Worm (Caenorhabditis elegans): ENCODE results near the gene fbxb-29.
"Not testable (repeated sequence)": the region's sequence is repeated elsewhere in the genome, so short reads cannot be mapped to it uniquely, and the experiment has no call there.

Gene fbxb-29

ce11 chrII:999493-999892, at the start of gene fbxb-29:
TSS of gene fbxb-29 (minus strand) at chrII:999593.
- no peak for TF ChIP-seq mxl-3 (GFP tag; optimal IDR thresholded peaks at IDR 0.05)
- TF ChIP-seq ces-1 (GFP tag; optimal IDR thresholded peaks at IDR 0.05) = no peak
- no peak for TF ChIP-seq mxl-2 (GFP tag; conservative IDR thresholded peaks at IDR 0.05)
- TF ChIP-seq ceh-32 (tag; optimal IDR thresholded peaks at IDR 0.05; ENCODE audit: poor library complexity) = no peak
- no peak for TF ChIP-seq F26F4.8 (GFP tag; conservative IDR thresholded peaks at IDR 0.05)
- no peak for TF ChIP-seq F10B5.3 (tag; optimal IDR thresholded peaks at IDR 0.05)
- no peak for TF ChIP-seq tag-97 (GFP tag; IDR thresholded peaks at IDR 0.05)
- TF ChIP-seq nhr-102 (tag; optimal IDR thresholded peaks at IDR 0.05) = no peak
- no peak for TF ChIP-seq fkh-10 (GFP tag; optimal IDR thresholded peaks at IDR 0.05)

ce11 chrII:1046937-1047336, 47.5 kb upstream of the fbxb-29 start:
- no peak for TF ChIP-seq fkh-10 (GFP tag; optimal IDR thresholded peaks at IDR 0.05)
- 0 out of 2 replicates have a peak, but pooled peaks have one; percentile 27 for TF ChIP-seq D1046.2 (GFP tag; IDR thresholded peaks at IDR 0.05)
- TF ChIP-seq unc-62 (GFP tag; optimal IDR thresholded peaks at IDR 0.05 in 1 of 2) = peak in 1 of 2 experiments; percentile 85
- no peak for TF ChIP-seq unc-62 (tag; optimal IDR thresholded peaks at IDR 0.05)

- no peak for TF ChIP-seq vab-7 (GFP tag; IDR thresholded peaks at IDR 0.05)
Measured at ce11 chrII:1045692-1046091, 46.3 kb upstream of the fbxb-29 start, which contains the start of gene str-148. TSS of gene str-148 (plus strand) at chrII:1045992.

ce11 chrII:1043932-1044331, 44.5 kb upstream of the fbxb-29 start, which contains the start of gene fbxb-45:
TSS of gene fbxb-45 (minus strand) at chrII:1044032.
- not testable (repeated sequence) for TF ChIP-seq lin-1 (GFP tag; IDR thresholded peaks at IDR 0.05); sdz-12 (GFP tag; optimal IDR thresholded peaks at IDR 0.05); nhr-6 (tag; optimal IDR thresholded peaks at IDR 0.05)

ce11 chrII:1042227-1042626, 42.8 kb upstream of the fbxb-29 start, which contains the start of gene fbxb-41:
TSS of gene fbxb-41 (minus strand) at chrII:1042327.
- TF ChIP-seq unc-62 (GFP tag; optimal IDR thresholded peaks at IDR 0.05 in 1 of 2) = peak in 1 of 2 experiments; percentile 35
- TF ChIP-seq unc-62 (tag; optimal IDR thresholded peaks at IDR 0.05) = no peak
- no peak for TF ChIP-seq nhr-6 (tag; optimal IDR thresholded peaks at IDR 0.05)

ce11 chrII:1040464-1040863, 41.1 kb upstream of the fbxb-29 start, which contains the start of gene fbxb-39:
TSS of gene fbxb-39 (minus strand) at chrII:1040564.
- TF ChIP-seq nhr-111 (GFP tag; optimal IDR thresholded peaks at IDR 0.05) = no peak
- no peak for TF ChIP-seq spr-1 (tag; optimal IDR thresholded peaks at IDR 0.05)
- no peak for TF ChIP-seq Y48G9A.11 (GFP tag; IDR thresholded peaks at IDR 0.05)
- TF ChIP-seq spr-3 (GFP tag; optimal IDR thresholded peaks at IDR 0.05) = no peak
- TF ChIP-seq lin-13 (GFP tag; optimal IDR thresholded peaks at IDR 0.05) = no peak
- TF ChIP-seq F26F4.8 (GFP tag; conservative IDR thresholded peaks at IDR 0.05) = no peak
- TF ChIP-seq F37D6.2 (tag; optimal IDR thresholded peaks at IDR 0.05) = no peak
- TF ChIP-seq aha-1 (tag) = no peak
- no peak for TF ChIP-seq fkh-10 (GFP tag; optimal IDR thresholded peaks at IDR 0.05)
- no peak for TF ChIP-seq ama-1 (optimal IDR thresholded peaks at IDR 0.05)
- TF ChIP-seq lin-29 (GFP tag; IDR thresholded peaks at IDR 0.05) = no peak
- TF ChIP-seq hlh-11 (tag; optimal IDR thresholded peaks at IDR 0.05) = no peak

ce11 chrII:1034457-1034856, 35.1 kb upstream of the fbxb-29 start:
- TF ChIP-seq lim-7 (GFP tag; IDR thresholded peaks at IDR 0.05) (0 out of 2 replicates have a peak, but pooled peaks have one; percentile 57), set-16 (GFP tag; IDR thresholded peaks at IDR 0.05) (peak; percentile 60; the same call in 1 of the 2 replicates)
